Fruit fly (Drosophila melanogaster) whole organism, embryonic: ENCODE measurements around the gene Src64B.

Source experiments
- Atf-2 ChIP-seq: fragments of 200-800 bp; sonication (Bioruptor generic); optimal IDR thresholded peaks from 2 replicates; lab custom pipeline; 2016; ENCODE audit warnings: missing biosample characterization, missing genetic modification characterization
- CG10209 ChIP-seq: fragments of 200-800 bp; sonication (Bioruptor generic); optimal IDR thresholded peaks from 3 replicates; lab custom pipeline; 2017; ENCODE audit warnings: missing biosample characterization, mild to moderate bottlenecking, missing genetic modification characterization, missing genetic modification reagents
- CG11247 ChIP-seq: fragments of 200-800 bp; sonication (Bioruptor generic); IDR thresholded peaks from 2 replicates; pipeline ENCODE4 v1.3.6; 2022; ENCODE audit warnings: missing biosample characterization, missing genetic modification characterization
- CG11456 ChIP-seq: fragments of 200-800 bp; sonication (Bioruptor generic); IDR thresholded peaks from 3 replicates; pipeline ENCODE4 v1.3.6; 2022; ENCODE audit warnings: missing biosample characterization, missing genetic modification characterization
- CG12744 ChIP-seq: fragments of 200-800 bp; sonication (Bioruptor generic); optimal IDR thresholded peaks from 2 replicates; lab custom pipeline; 2016; ENCODE audit warnings: missing biosample characterization, missing genetic modification characterization
- CG14014 ChIP-seq: fragments of 200-800 bp; sonication (Bioruptor generic); IDR thresholded peaks from 2 replicates; pipeline ENCODE4 v1.3.6; 2022; ENCODE audit warnings: missing biosample characterization, missing genetic modification characterization
- CG16813 ChIP-seq: fragments of 200-800 bp; sonication (Bioruptor generic); IDR thresholded peaks from 3 replicates; pipeline ENCODE4 v1.3.6; 2022; ENCODE audit warnings: missing biosample characterization, missing genetic modification characterization; ENCODE audit not compliant: partially characterized antibody
- CG17359 ChIP-seq: fragments of 200-800 bp; sonication (Bioruptor generic); optimal IDR thresholded peaks from 3 replicates; lab custom pipeline; 2018; ENCODE audit warnings: missing biosample characterization, mild to moderate bottlenecking, missing genetic modification characterization, moderate library complexity
- CG17385 ChIP-seq: fragments of 200-800 bp; sonication (Bioruptor generic); optimal IDR thresholded peaks from 3 replicates; lab custom pipeline; 2018; ENCODE audit warnings: missing biosample characterization, mild to moderate bottlenecking, missing genetic modification characterization
- CG17612 ChIP-seq: fragments of 200-800 bp; sonication (Bioruptor generic); IDR thresholded peaks from 2 replicates; pipeline ENCODE4 v1.3.6; 2022; ENCODE audit warnings: missing biosample characterization, missing genetic modification characterization
- CG1792 ChIP-seq: fragments of 200-800 bp; sonication (Bioruptor generic); optimal IDR thresholded peaks from 2 replicates; lab custom pipeline; 2016; ENCODE audit warnings: missing biosample characterization, missing genetic modification characterization
- CG30431 ChIP-seq: fragments of 200-800 bp; sonication (Bioruptor generic); optimal IDR thresholded peaks from 2 replicates; lab custom pipeline; 2017; ENCODE audit warnings: missing biosample characterization, missing genetic modification characterization
- CG31365 ChIP-seq: fragments of 200-800 bp; sonication (Bioruptor generic); optimal IDR thresholded peaks from 2 replicates; lab custom pipeline; 2018; ENCODE audit warnings: missing biosample characterization, mild to moderate bottlenecking, missing genetic modification characterization
- CG3407 ChIP-seq: fragments of 200-800 bp; sonication (Bioruptor generic); optimal IDR thresholded peaks from 2 replicates; lab custom pipeline; 2018; ENCODE audit warnings: missing biosample characterization, mild to moderate bottlenecking, missing genetic modification characterization
- CG34376 ChIP-seq: fragments of 200-800 bp; sonication (Bioruptor generic); optimal IDR thresholded peaks from 2 replicates; lab custom pipeline; 2018; ENCODE audit warnings: missing biosample characterization, mild to moderate bottlenecking, missing genetic modification characterization
- CG3726 ChIP-seq: fragments of 200-800 bp; sonication (Bioruptor generic); IDR thresholded peaks from 3 replicates; pipeline ENCODE4, ENCODE4 v1.3.6; 2022; ENCODE audit warnings: missing biosample characterization, missing genetic modification characterization
- CG4854 ChIP-seq: fragments of 200-800 bp; sonication (Bioruptor generic); optimal IDR thresholded peaks from 2 replicates; lab custom pipeline; 2016; ENCODE audit warnings: missing biosample characterization, missing genetic modification characterization, inconsistent platforms
- CG6683 ChIP-seq: fragments of 200-800 bp; sonication (Bioruptor generic); optimal IDR thresholded peaks from 2 replicates; lab custom pipeline; 2017; ENCODE audit warnings: missing biosample characterization, mild to moderate bottlenecking, missing genetic modification characterization, missing genetic modification reagents
- CG8944 ChIP-seq: fragments of 200-800 bp; sonication (Bioruptor generic); optimal IDR thresholded peaks from 3 replicates; lab custom pipeline; 2016; ENCODE audit warnings: missing biosample characterization, missing genetic modification characterization
- CG9437 ChIP-seq: fragments of 200-800 bp; sonication (Bioruptor generic); optimal IDR thresholded peaks from 2 replicates; lab custom pipeline; 2018; ENCODE audit warnings: missing biosample characterization, mild to moderate bottlenecking, missing genetic modification characterization
- D ChIP-seq, 2 experiments: fragments of 200-800 bp in 1 of 2; fragments of >200 bp in 1 of 2; sonication (Bioruptor generic) in 1 of 2; optimal IDR thresholded peaks; 2 replicates in 1 of 2; 3 replicates in 1 of 2; lab custom pipeline; 2017; ENCODE audit warnings: mild to moderate bottlenecking in 1 of 2, missing biosample characterization in 1 of 2, missing genetic modification characterization in 1 of 2, missing genetic modification reagents in 1 of 2
- E2f2 ChIP-seq: fragments of 200-800 bp; sonication (Bioruptor generic); IDR thresholded peaks from 2 replicates; pipeline ENCODE4 v1.3.6; 2022; ENCODE audit warnings: missing biosample characterization, missing genetic modification characterization
- Hr3 ChIP-seq: fragments of 200-800 bp; sonication (Bioruptor generic); optimal IDR thresholded peaks from 3 replicates; lab custom pipeline; 2016; ENCODE audit warnings: missing biosample characterization, missing genetic modification characterization
- MESR4 ChIP-seq: fragments of 200-800 bp; sonication (Bioruptor generic); optimal IDR thresholded peaks from 2 replicates; lab custom pipeline; 2018; ENCODE audit warnings: missing biosample characterization, mild to moderate bottlenecking, missing genetic modification characterization, moderate library complexity
- Mad ChIP-seq: fragments of 200-800 bp; sonication (Bioruptor generic); optimal IDR thresholded peaks from 2 replicates; lab custom pipeline; 2016; ENCODE audit warnings: missing biosample characterization, missing genetic modification characterization
- Opbp ChIP-seq: fragments of 200-800 bp; sonication (Bioruptor generic); IDR thresholded peaks from 3 replicates; pipeline ENCODE4 v1.3.6; 2022; ENCODE audit warnings: missing biosample characterization, missing genetic modification characterization; ENCODE audit not compliant: partially characterized antibody
- Trl ChIP-seq, 3 experiments: fragments of >200 bp in 2 of 3; fragments of 200-800 bp in 1 of 3; sonication (Bioruptor generic) in 1 of 3; optimal IDR thresholded peaks; 2 replicates in 1 of 3; 3 replicates in 2 of 3; lab custom pipeline; 2016 to 2017; ENCODE audit warnings: missing biosample characterization in 1 of 3, missing genetic modification characterization in 1 of 3
- Xrp1 ChIP-seq: fragments of 200-800 bp; sonication (Bioruptor generic); IDR thresholded peaks from 2 replicates; pipeline ENCODE4 v1.3.6; 2022; ENCODE audit warnings: missing biosample characterization, missing genetic modification characterization
- ase ChIP-seq: fragments of 200-800 bp; sonication (Bioruptor generic); IDR thresholded peaks from 3 replicates; pipeline ENCODE4 v1.3.6; 2022; ENCODE audit warnings: missing biosample characterization, missing genetic modification characterization
- ash1 ChIP-seq: fragments of 200-800 bp; sonication (Bioruptor generic); optimal IDR thresholded peaks from 2 replicates; lab custom pipeline; 2018; ENCODE audit warnings: missing biosample characterization, mild to moderate bottlenecking, missing genetic modification characterization
- ato ChIP-seq: fragments of 200-800 bp; sonication (Bioruptor generic); IDR thresholded peaks from 2 replicates; pipeline ENCODE4 v1.3.6; 2022; ENCODE audit warnings: missing biosample characterization, missing genetic modification characterization; ENCODE audit not compliant: partially characterized antibody
- az2 ChIP-seq: fragments of 200-800 bp; sonication (Bioruptor generic); optimal IDR thresholded peaks from 3 replicates; lab custom pipeline; 2016; ENCODE audit warnings: missing biosample characterization, missing genetic modification characterization
- chm ChIP-seq: fragments of 200-800 bp; sonication (Bioruptor generic); IDR thresholded peaks from 2 replicates; pipeline ENCODE4 v1.3.6; 2022; ENCODE audit warnings: missing biosample characterization, missing genetic modification characterization
- cwo ChIP-seq: fragments of 200-800 bp; sonication (Bioruptor generic); optimal IDR thresholded peaks from 3 replicates; lab custom pipeline; 2017; ENCODE audit warnings: missing biosample characterization, missing genetic modification characterization, mild to moderate bottlenecking, moderate library complexity, missing genetic modification reagents
- exex ChIP-seq: fragments of 200-800 bp; sonication (Bioruptor generic); optimal IDR thresholded peaks from 4 replicates; lab custom pipeline; 2018; ENCODE audit warnings: missing biosample characterization, mild to moderate bottlenecking, missing genetic modification characterization, moderate library complexity
- gt ChIP-seq: fragments of 200-800 bp; sonication (Bioruptor generic); IDR thresholded peaks from 2 replicates; pipeline ENCODE4 v1.3.6; 2022; ENCODE audit warnings: missing biosample characterization, missing genetic modification characterization
- odd ChIP-seq: fragments of 200-800 bp; sonication (Bioruptor generic); optimal IDR thresholded peaks from 2 replicates; lab custom pipeline; 2017; ENCODE audit warnings: missing biosample characterization, mild to moderate bottlenecking, missing genetic modification characterization
- onecut ChIP-seq: fragments of 200-800 bp; sonication (Bioruptor generic); IDR thresholded peaks from 2 replicates; pipeline ENCODE4 v1.3.6; 2022; ENCODE audit warnings: missing biosample characterization, missing genetic modification characterization
- otp ChIP-seq: fragments of 200-800 bp; sonication (Bioruptor generic); IDR thresholded peaks from 3 replicates; pipeline ENCODE4, ENCODE4 v1.3.6; 2022; ENCODE audit warnings: missing biosample characterization, missing genetic modification characterization
- schlank ChIP-seq: fragments of 200-800 bp; sonication (Bioruptor generic); optimal IDR thresholded peaks from 2 replicates; lab custom pipeline; 2018; ENCODE audit warnings: missing biosample characterization, mild to moderate bottlenecking, missing genetic modification characterization
- scrt ChIP-seq: fragments of 200-800 bp; sonication (Bioruptor generic); optimal IDR thresholded peaks from 2 replicates; lab custom pipeline; 2018; ENCODE audit warnings: missing biosample characterization, mild to moderate bottlenecking, missing genetic modification characterization, moderate library complexity
- sim ChIP-seq: fragments of 200-800 bp; sonication (Bioruptor generic); IDR thresholded peaks from 2 replicates; pipeline ENCODE4 v1.3.6; 2022; ENCODE audit warnings: missing biosample characterization, missing genetic modification characterization
- sna ChIP-seq: fragments of 200-800 bp; sonication (Bioruptor generic); IDR thresholded peaks from 2 replicates; pipeline ENCODE4 v1.3.6; 2022; ENCODE audit warnings: missing biosample characterization, missing genetic modification characterization; ENCODE audit not compliant: partially characterized antibody
- tin ChIP-seq: fragments of 200-800 bp; sonication (Bioruptor generic); optimal IDR thresholded peaks from 3 replicates; lab custom pipeline; 2016; ENCODE audit warnings: missing biosample characterization, missing genetic modification characterization

Src64B gene

DNA sequence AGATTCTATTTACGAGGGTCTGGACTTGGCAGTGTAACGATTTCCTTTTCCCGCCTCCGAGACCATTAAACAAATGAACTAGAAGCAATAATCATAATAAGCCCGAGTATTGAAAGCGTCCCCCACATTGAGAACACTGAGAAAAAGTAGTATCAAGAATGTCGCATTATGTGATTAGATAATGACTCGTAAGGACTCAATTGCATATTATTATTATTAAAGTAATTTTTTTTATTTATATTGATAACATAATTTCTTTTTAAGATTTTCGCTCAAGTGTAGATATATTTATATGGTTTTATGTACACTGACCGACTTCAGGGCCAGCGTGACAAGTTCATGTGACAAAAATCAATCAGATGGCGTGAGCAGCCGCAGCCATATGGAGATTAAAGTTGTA lies 22.6 kb downstream of the Src64B start (continued):
- TF ChIP-seq CG12744 (no peak), Trl (optimal IDR thresholded peaks at IDR 0.05; lab: Kevin White, UChicago) (no peak), Trl (GFP tag; optimal IDR thresholded peaks at IDR 0.05; lab: Kevin White, UChicago) (no peak), CG17612 (GFP tag; lab: Robert Waterston, UW) (no peak), Mad (GFP tag; lab: Kevin White, UChicago) (no peak), CG9437 (GFP tag; lab: Kevin White, UChicago) (peak; percentile 23), Opbp (GFP tag; lab: Robert Waterston, UW) (no peak), sna (no peak), CG8944 (no peak), Atf-2 (GFP tag; lab: Kevin White, UChicago) (no peak), CG34376 (no peak), sim (GFP tag; lab: Robert Waterston, UW) (no peak), CG14014 (GFP tag; lab: Robert Waterston, UW) (no peak), chm (GFP tag; lab: Robert Waterston, UW) (no peak), CG6683 (GFP tag; lab: Kevin White, UChicago) (peak; percentile 17), gt (GFP tag; lab: Robert Waterston, UW) (no peak), CG17385 (GFP tag; lab: Kevin White, UChicago) (peak; percentile 24), CG30431 (no peak), tin (GFP tag; lab: Kevin White, UChicago) (peak; percentile 17), CG16813 (GFP tag; lab: Robert Waterston, UW) (no peak), CG1792 (GFP tag; lab: Kevin White, UChicago) (no peak), odd (no peak), CG31365 (tag; lab: Kevin White, UChicago) (no peak), CG10209 (GFP tag; lab: Kevin White, UChicago) (peak; percentile 13), CG4854 (no peak), exex (tag; lab: Kevin White, UChicago) (no peak), ato (no peak), Hr3 (GFP tag; lab: Kevin White, UChicago) (peak; percentile 34), CG3407 (peak; percentile 14), CG17359 (tag; lab: Kevin White, UChicago) (peak; percentile 40), CG3726 (GFP tag; lab: Robert Waterston, UW) (no peak), ase (no peak), Xrp1 (GFP tag; lab: Robert Waterston, UW) (peak; percentile 69), MESR4 (GFP tag; lab: Kevin White, UChicago) (no peak), schlank (no peak)
- TF ChIP-seq, all 482 proteins: peak for 139

dm6 chr3L:4602333-4602732 lies 23.7 kb downstream of the Src64B start:
- TF ChIP-seq onecut (GFP tag; lab: Robert Waterston, UW) (peak; percentile 60), E2f2 (GFP tag; lab: Robert Waterston, UW) (no peak), ash1 (GFP tag; lab: Kevin White, UChicago) (no peak), CG11456 (GFP tag; lab: Robert Waterston, UW) (no peak), D (optimal IDR thresholded peaks at IDR 0.05; lab: Kevin White, UChicago) (no peak), D (GFP tag; optimal IDR thresholded peaks at IDR 0.05; lab: Kevin White, UChicago) (no peak), scrt (GFP tag; lab: Kevin White, UChicago) (peak; percentile 20), exex (tag; lab: Kevin White, UChicago) (peak; percentile 3), az2 (GFP tag; lab: Kevin White, UChicago) (no peak), CG11247 (GFP tag; lab: Robert Waterston, UW) (no peak), CG30431 (no peak), otp (no peak), cwo (peak; percentile 14)
